Worm (Caenorhabditis elegans): ENCODE data around the gene pis-1.

pis-1 gene

ce11 chrIV:9803544-9803943, 7.2 kb upstream of the pis-1 start:
- peak; percentile 49 for TF ChIP-seq T20F7.1 (GFP tag; optimal IDR thresholded peaks at IDR 0.05)
- TF ChIP-seq unc-39 (tag; optimal IDR thresholded peaks at IDR 0.05), result no peak
- TF ChIP-seq egl-43 (GFP tag; IDR thresholded peaks at IDR 0.05), result no peak
- TF ChIP-seq egl-27 (tag; optimal IDR thresholded peaks at IDR 0.05), result no peak
- TF ChIP-seq lim-7 (GFP tag; IDR thresholded peaks at IDR 0.05), result no peak
- peak; percentile 64 for TF ChIP-seq mxl-3 (GFP tag; optimal IDR thresholded peaks at IDR 0.05)
- TF ChIP-seq pqm-1 (tag; optimal IDR thresholded peaks at IDR 0.05), result peak; percentile 40
- peak; percentile 6 for TF ChIP-seq rbr-2 (tag; optimal IDR thresholded peaks at IDR 0.05)
- no peak for TF ChIP-seq pha-4 (GFP tag; IDR thresholded peaks at IDR 0.05)
- TF ChIP-seq pha-4 (tag; optimal IDR thresholded peaks at IDR 0.05), result peak; percentile 21
- TF ChIP-seq nhr-48 (tag; optimal IDR thresholded peaks at IDR 0.05), result peak; percentile 43
- TF ChIP-seq lin-38 (GFP tag; IDR thresholded peaks at IDR 0.05), result 0 out of 2 replicates have a peak, but pooled peaks have one; percentile 28
- 0 out of 2 replicates have a peak, but pooled peaks have one; percentile 19 for TF ChIP-seq T26A8.4 (GFP tag; IDR thresholded peaks at IDR 0.05)
- TF ChIP-seq ceh-82 (tag; optimal IDR thresholded peaks at IDR 0.05), result no peak
- TF ChIP-seq dmd-9 (GFP tag; IDR thresholded peaks at IDR 0.05), result no peak
- no peak for TF ChIP-seq duxl-1 (tag; optimal IDR thresholded peaks at IDR 0.05; ENCODE audit: poor library complexity)
- TF ChIP-seq nhr-237 (tag; optimal IDR thresholded peaks at IDR 0.05), result no peak
- TF ChIP-seq ama-1 (optimal IDR thresholded peaks at IDR 0.05), result no peak
- peak in 1 of 2 experiments; percentile 71 for TF ChIP-seq mdl-1 (tag; optimal IDR thresholded peaks at IDR 0.05)
- TF ChIP-seq F10B5.3 (tag; optimal IDR thresholded peaks at IDR 0.05), result no peak
- peak; percentile 79 for TF ChIP-seq mep-1 (tag; optimal IDR thresholded peaks at IDR 0.05)
- TF ChIP-seq dmd-8 (GFP tag; IDR thresholded peaks at IDR 0.05), result no peak
- TF ChIP-seq D1046.2 (GFP tag; IDR thresholded peaks at IDR 0.05), result no peak
- no peak for TF ChIP-seq arid-1 (GFP tag; conservative IDR thresholded peaks at IDR 0.05)
- TF ChIP-seq zip-2 (tag; optimal IDR thresholded peaks at IDR 0.05), result no peak
- peak; percentile 91 for TF ChIP-seq nhr-77 (tag; optimal IDR thresholded peaks at IDR 0.05)
- TF ChIP-seq hif-1 (tag; optimal IDR thresholded peaks at IDR 0.05), result peak in 1 of 2 experiments; percentile 25
- TF ChIP-seq lin-13 (GFP tag; optimal IDR thresholded peaks at IDR 0.05), result peak; percentile 44
- TF ChIP-seq nhr-11 (tag; optimal IDR thresholded peaks at IDR 0.05), result no peak
- TF ChIP-seq nhr-6 (tag; optimal IDR thresholded peaks at IDR 0.05), result peak; percentile 24
- peak; percentile 96 for TF ChIP-seq nhr-28 (tag; optimal IDR thresholded peaks at IDR 0.05)
- peak; percentile 85 for TF ChIP-seq dve-1 (tag; optimal IDR thresholded peaks at IDR 0.05; ENCODE audit: insufficient read depth)
- no peak for TF ChIP-seq mdt-29 (GFP tag; IDR thresholded peaks at IDR 0.05)
- no peak for TF ChIP-seq ctbp-1 (GFP tag; IDR thresholded peaks at IDR 0.05)
- no peak for TF ChIP-seq spr-3 (GFP tag; optimal IDR thresholded peaks at IDR 0.05)
- TF ChIP-seq ZK546.5 (tag; optimal IDR thresholded peaks at IDR 0.05), result no peak
- TF ChIP-seq F26F4.8 (GFP tag; conservative IDR thresholded peaks at IDR 0.05), result no peak
- peak; percentile 70 for TF ChIP-seq dmd-6 (GFP tag; IDR thresholded peaks at IDR 0.05)
- peak; percentile 87 for TF ChIP-seq hlh-30 (tag; optimal IDR thresholded peaks at IDR 0.05; ENCODE audit: insufficient read depth)
- no peak for TF ChIP-seq lin-29 (GFP tag; IDR thresholded peaks at IDR 0.05)
- peak; percentile 3 for TF ChIP-seq dpl-1 (GFP tag; optimal IDR thresholded peaks at IDR 0.05)
- TF ChIP-seq set-16 (GFP tag; IDR thresholded peaks at IDR 0.05), result no peak
- TF ChIP-seq unc-62 (GFP tag; optimal IDR thresholded peaks at IDR 0.05 in 1 of 2), result peak in 1 of 2 experiments; percentile 97
- no peak for TF ChIP-seq unc-62 (tag; optimal IDR thresholded peaks at IDR 0.05)
- TF ChIP-seq lin-1 (GFP tag; IDR thresholded peaks at IDR 0.05), result peak; percentile 81; the same call in 1 of the 2 replicates
- TF ChIP-seq daf-16 (GFP tag; optimal IDR thresholded peaks at IDR 0.05), result no peak
- peak; percentile 70 for TF ChIP-seq daf-16 (tag; optimal IDR thresholded peaks at IDR 0.05)
- peak in 1 of 2 experiments; percentile 71 for TF ChIP-seq lsy-2 (tag; optimal IDR thresholded peaks at IDR 0.05)
- TF ChIP-seq hlh-11 (tag; optimal IDR thresholded peaks at IDR 0.05), result peak; percentile 93
- no peak for TF ChIP-seq Y48G9A.11 (GFP tag; IDR thresholded peaks at IDR 0.05)
- TF ChIP-seq mes-2 (tag; optimal IDR thresholded peaks at IDR 0.05; ENCODE audit: poor library complexity, severe bottlenecking), result peak; percentile 72
- TF ChIP-seq ceh-44 (GFP tag; IDR thresholded peaks at IDR 0.05), result no peak
